Fruit fly (Drosophila melanogaster): ENCODE results near the gene CG11555.

Gene CG11555

DNA sequence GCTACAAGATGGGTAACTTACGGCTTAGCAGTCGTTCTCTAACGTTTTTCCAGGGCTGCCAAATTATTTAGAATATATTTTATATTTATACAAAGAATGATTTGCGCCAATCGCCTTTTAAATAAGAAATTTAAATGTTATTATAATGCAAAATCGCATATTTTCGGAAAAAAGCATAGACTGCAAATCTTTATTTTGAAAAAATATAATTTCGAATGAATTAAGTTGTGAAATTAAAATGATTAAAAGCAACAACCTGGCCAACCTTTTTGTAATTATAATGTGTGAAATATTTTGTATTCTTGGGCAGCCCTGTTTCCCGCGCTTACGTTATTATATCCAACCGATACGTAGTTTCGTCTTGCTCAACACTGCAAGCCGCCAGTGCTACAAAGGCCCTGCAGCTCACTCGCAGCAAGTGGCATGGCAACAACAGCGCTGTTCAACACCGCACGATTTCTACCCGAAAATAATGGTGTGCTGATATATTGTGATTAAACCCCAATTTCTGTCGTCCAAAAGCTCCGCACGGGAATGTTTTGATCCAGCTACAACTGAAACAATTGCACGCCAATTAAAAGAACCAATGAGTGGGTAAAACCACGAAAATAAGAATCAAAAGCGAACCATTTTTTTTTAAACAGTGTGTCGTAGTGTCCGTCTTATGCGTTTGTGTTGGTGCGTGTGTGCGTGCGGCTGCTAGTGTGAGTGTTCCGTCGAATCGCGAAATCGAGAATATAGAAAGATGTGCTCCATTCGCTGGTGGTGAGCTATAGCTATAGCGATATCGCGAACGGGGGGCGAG, 24.0 kb downstream of the CG11555 start, which contains the start of gene Pi3K21B (continued):
- TF ChIP-seq Scr (GFP tag; IDR thresholded peaks at IDR 0.05; ENCODE audit: partially characterized antibody) (no peak), CG15011 (GFP tag; optimal IDR thresholded peaks at IDR 0.05) (peak; percentile 83), Dll (GFP tag; IDR thresholded peaks at IDR 0.05; ENCODE audit: partially characterized antibody) (peak; percentile 41; the same call in 2 of the 4 replicates), chn (GFP tag; optimal IDR thresholded peaks at IDR 0.05) (peak; percentile 91), ci (GFP tag; IDR thresholded peaks at IDR 0.05) (peak; percentile 91), CG7839 (tag; optimal IDR thresholded peaks at IDR 0.05) (peak; percentile 91), seq (GFP tag; IDR thresholded peaks at IDR 0.05) (peak; percentile 70), Dip3 (GFP tag; optimal IDR thresholded peaks at IDR 0.05) (peak; percentile 95), CG3726 (GFP tag; IDR thresholded peaks at IDR 0.05) (peak; percentile 75; the same call in 1 of the 3 replicates), CG42726 (GFP tag; IDR thresholded peaks at IDR 0.05; ENCODE audit: partially characterized antibody) (0 out of 2 replicates have a peak, but pooled peaks have one; percentile 39), CG34376 (GFP tag; optimal IDR thresholded peaks at IDR 0.05) (peak; percentile 85), CG8924 (tag; optimal IDR thresholded peaks at IDR 0.05) (peak; percentile 90), CG11560 (tag; IDR thresholded peaks at IDR 0.05) (peak; percentile 78), dmrt99B (tag; optimal IDR thresholded peaks at IDR 0.05) (peak; percentile 86), CG4404 (GFP tag; IDR thresholded peaks at IDR 0.05) (peak; percentile 77), CG8388 (GFP tag; optimal IDR thresholded peaks at IDR 0.05) (peak; percentile 80), Hmx (GFP tag; optimal IDR thresholded peaks at IDR 0.05) (peak; percentile 58), CG15073 (GFP tag; optimal IDR thresholded peaks at IDR 0.05) (peak; percentile 67), CG6813 (GFP tag; optimal IDR thresholded peaks at IDR 0.05) (peak; percentile 53), br (optimal IDR thresholded peaks at IDR 0.05) (no peak), gce (GFP tag; IDR thresholded peaks at IDR 0.05) (0 out of 3 replicates have a peak, but pooled peaks have one; percentile 63), lab (GFP tag; optimal IDR thresholded peaks at IDR 0.05) (peak; percentile 92), B-H1 (GFP tag; IDR thresholded peaks at IDR 0.05) (peak; percentile 74), CG17361 (GFP tag; IDR thresholded peaks at IDR 0.05) (peak; percentile 94), Vsx1 (GFP tag; optimal IDR thresholded peaks at IDR 0.05) (peak; percentile 61), pita (GFP tag; optimal IDR thresholded peaks at IDR 0.05) (no peak), Trl (optimal IDR thresholded peaks at IDR 0.05) (no peak), Trl (GFP tag; optimal IDR thresholded peaks at IDR 0.05) (peak; percentile 96), CG2202 (tag; optimal IDR thresholded peaks at IDR 0.05) (peak; percentile 62), trh (GFP tag; optimal IDR thresholded peaks at IDR 0.05) (peak; percentile 78), ttk (GFP tag; IDR thresholded peaks at IDR 0.05) (peak; percentile 84), tin (GFP tag; optimal IDR thresholded peaks at IDR 0.05) (peak; percentile 94), CG8944 (GFP tag; optimal IDR thresholded peaks at IDR 0.05) (peak; percentile 93), abd-A (tag; optimal IDR thresholded peaks at IDR 0.05) (peak; percentile 53), Sox102F (GFP tag; optimal IDR thresholded peaks at IDR 0.05) (peak; percentile 87), slou (GFP tag; optimal IDR thresholded peaks at IDR 0.05) (peak; percentile 88), run (tag; optimal IDR thresholded peaks at IDR 0.05) (peak; percentile 67), CG4730 (GFP tag; IDR thresholded peaks at IDR 0.05) (peak; percentile 58), CG7745 (tag; optimal IDR thresholded peaks at IDR 0.05) (no peak), Oaz (GFP tag; IDR thresholded peaks at IDR 0.05) (peak; percentile 79), nerfin-1 (tag; optimal IDR thresholded peaks at IDR 0.05) (peak; percentile 82), CG1602 (GFP tag; optimal IDR thresholded peaks at IDR 0.05) (peak; percentile 90), org-1 (GFP tag; optimal IDR thresholded peaks at IDR 0.05) (peak; percentile 73), NK7.1 (GFP tag; optimal IDR thresholded peaks at IDR 0.05) (peak; percentile 59), CG34422 (GFP tag; IDR thresholded peaks at IDR 0.05) (no peak; the same call in 1 of the 3 replicates), CG34224 (GFP tag; IDR thresholded peaks at IDR 0.05; ENCODE audit: partially characterized antibody) (peak; percentile 48; the same call in 1 of the 3 replicates), tll (GFP tag; optimal IDR thresholded peaks at IDR 0.05) (no peak), CG33213 (GFP tag; optimal IDR thresholded peaks at IDR 0.05) (peak; percentile 93), sqz (GFP tag; optimal IDR thresholded peaks at IDR 0.05) (peak; percentile 92)
